Worm (Caenorhabditis elegans) whole organism, L4/young adult: ENCODE results near the gene AC3.12.

Experiments
- W03F9.2 ChIP-seq: fragments of 150-350 bp; optimal IDR thresholded peaks from 2 replicates; lab custom pipeline; 2014; ENCODE audit warnings: missing biosample characterization, missing genetic modification characterization
- dao-5 ChIP-seq: sonication (generic microtip); optimal IDR thresholded peaks from 2 replicates; lab custom pipeline; 2016; ENCODE audit warnings: missing genotype, missing genetic modification characterization, moderate library complexity, missing compliant biosample characterization
- him-1 ChIP-seq: sonication (generic microtip); optimal IDR thresholded peaks from 2 replicates; lab custom pipeline; 2016; ENCODE audit warnings: missing genotype, missing genetic modification reagents, missing genetic modification characterization, missing compliant biosample characterization

Gene AC3.12

ce11 chrV:10379293-10379692, at the start of gene AC3.12:
Gene AC3.12, minus strand, starts transcription at chrV:10379393.
- TF ChIP-seq him-1 (tag; lab: Kevin White, UChicago) (no peak), dao-5 (no peak), W03F9.2 (tag; lab: Kevin White, UChicago) (no peak)

- TF ChIP-seq him-1 (tag; lab: Kevin White, UChicago) (no peak), W03F9.2 (tag; lab: Kevin White, UChicago) (no peak), dao-5 (no peak)
Measured at ce11 chrV:10428608-10429007, 49.4 kb upstream of the AC3.12 start, which contains the start of gene tag-314. Gene tag-314, minus strand, starts transcription at chrV:10428708.

ce11 chrV:10426253-10426652, 47.1 kb upstream of the AC3.12 start, which contains the start of gene apc-10:
Gene apc-10, minus strand, starts transcription at chrV:10426353.
- TF ChIP-seq W03F9.2 (tag; lab: Kevin White, UChicago) (peak; percentile 23), dao-5 (no peak)

- TF ChIP-seq him-1 (tag; lab: Kevin White, UChicago) (no peak), W03F9.2 (tag; lab: Kevin White, UChicago) (no peak), dao-5 (no peak)
Measured at ce11 chrV:10425098-10425497, 45.9 kb upstream of the AC3.12 start, which contains the start of gene col-12. Gene col-12, minus strand, starts transcription at chrV:10425198.

ce11 chrV:10423511-10423910, 44.3 kb upstream of the AC3.12 start:
- TF ChIP-seq him-1 (tag; lab: Kevin White, UChicago) (no peak), dao-5 (no peak), W03F9.2 (tag; lab: Kevin White, UChicago) (no peak)

- no peak for TF ChIP-seq dao-5
- no peak for TF ChIP-seq W03F9.2 (tag; lab: Kevin White, UChicago)
- no peak for TF ChIP-seq him-1 (tag; lab: Kevin White, UChicago)
Measured at ce11 chrV:10421802-10422201, 42.6 kb upstream of the AC3.12 start, which contains the start of gene col-13. Gene col-13, minus strand, starts transcription at chrV:10421902.

DNA sequence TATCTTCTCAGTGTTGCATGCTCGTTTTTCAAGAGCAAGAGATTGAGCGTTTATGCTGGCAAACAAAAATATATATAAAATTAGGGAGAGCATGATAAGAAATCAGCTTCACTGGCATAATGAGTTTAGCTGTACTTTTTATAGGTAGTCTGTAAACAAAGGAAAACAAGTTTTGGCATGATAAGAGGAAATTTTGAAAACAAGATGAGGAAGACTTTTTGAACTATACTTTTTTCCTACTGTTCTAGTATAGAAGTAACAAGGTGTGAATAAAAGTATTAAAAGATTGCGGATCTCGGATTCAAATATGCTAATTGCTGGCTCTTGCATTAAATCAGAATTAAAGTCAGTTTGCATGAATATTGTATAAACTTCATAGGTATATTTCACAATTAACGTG, 39.8 kb upstream of the AC3.12 start, which contains the start of gene F15H10.5:
Gene F15H10.5 (minus strand): TSS at position 101 of the 400 bp plus-strand sequence.
- TF ChIP-seq W03F9.2 (tag; lab: Kevin White, UChicago) (no peak), dao-5 (no peak), him-1 (tag; lab: Kevin White, UChicago) (no peak)

ce11 chrV:10416925-10417324, 37.7 kb upstream of the AC3.12 start, which contains the start of gene F15H10.10:
Gene F15H10.10, minus strand, starts transcription at chrV:10417025.
- TF ChIP-seq W03F9.2 (tag; lab: Kevin White, UChicago) (no peak), him-1 (tag; lab: Kevin White, UChicago) (no peak), dao-5 (no peak)

DNA sequence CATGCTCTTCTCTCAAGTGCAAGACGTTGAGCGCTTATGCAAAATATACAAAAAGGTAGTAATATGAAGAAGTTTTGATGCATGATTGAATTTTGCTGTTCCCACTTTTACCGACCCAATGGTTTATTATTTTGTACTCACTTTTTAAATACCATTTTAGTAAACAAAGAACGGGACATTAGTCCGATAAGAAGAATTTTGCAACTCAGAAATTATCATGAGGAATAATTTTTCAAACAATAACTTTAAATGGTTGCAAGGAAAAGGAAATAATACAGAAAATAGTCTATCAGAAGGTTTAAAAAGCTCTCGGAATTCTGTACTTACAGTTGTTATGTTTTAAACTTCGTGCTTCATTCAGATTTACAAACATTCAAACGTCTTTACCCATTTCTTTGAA, 35.4 kb upstream of the AC3.12 start, which contains the start of gene F15H10.9:
Gene F15H10.9 (minus strand): TSS at position 101 of the 400 bp plus-strand sequence.
- TF ChIP-seq him-1 (tag; lab: Kevin White, UChicago) = no peak
- no peak for TF ChIP-seq W03F9.2 (tag; lab: Kevin White, UChicago)
- TF ChIP-seq dao-5 = no peak

DNA sequence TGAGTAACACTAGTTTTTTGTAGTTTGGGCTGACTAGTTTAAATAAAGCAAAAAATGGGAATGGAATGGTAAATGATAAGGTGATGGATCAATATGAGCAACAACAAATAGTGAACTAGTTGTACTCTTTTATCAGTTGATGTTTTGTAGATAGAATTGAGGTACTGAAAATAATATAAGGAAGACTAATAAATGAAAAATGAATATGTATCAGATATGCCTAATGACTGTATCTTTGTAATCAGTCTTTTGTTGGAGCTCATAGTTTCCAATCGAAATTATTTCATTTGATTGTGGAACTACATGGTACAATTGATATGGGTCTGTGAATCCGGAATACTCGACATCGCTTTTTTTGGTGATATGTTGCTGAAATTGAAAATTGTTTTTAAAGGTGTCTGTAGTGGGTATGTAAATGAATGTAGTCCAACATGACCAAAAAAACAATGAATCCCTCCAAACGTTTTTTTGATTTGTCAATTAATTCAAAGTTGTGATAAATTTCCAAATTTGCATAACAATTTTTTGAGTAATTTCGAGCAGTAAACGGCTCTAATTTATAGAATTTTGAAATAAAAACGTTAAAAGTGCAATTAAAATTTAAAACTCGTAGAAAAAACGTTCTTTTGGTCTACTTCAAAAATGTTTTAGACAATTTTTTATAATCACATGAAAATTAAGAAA, 31.0 kb upstream of the AC3.12 start, which contains the start of gene F15H10.12:
Gene F15H10.12 (minus strand): TSS at position 51 of the 684 bp plus-strand sequence.
- TF ChIP-seq dao-5 (no peak), W03F9.2 (tag; lab: Kevin White, UChicago) (no peak), him-1 (tag; lab: Kevin White, UChicago) (no peak)

DNA sequence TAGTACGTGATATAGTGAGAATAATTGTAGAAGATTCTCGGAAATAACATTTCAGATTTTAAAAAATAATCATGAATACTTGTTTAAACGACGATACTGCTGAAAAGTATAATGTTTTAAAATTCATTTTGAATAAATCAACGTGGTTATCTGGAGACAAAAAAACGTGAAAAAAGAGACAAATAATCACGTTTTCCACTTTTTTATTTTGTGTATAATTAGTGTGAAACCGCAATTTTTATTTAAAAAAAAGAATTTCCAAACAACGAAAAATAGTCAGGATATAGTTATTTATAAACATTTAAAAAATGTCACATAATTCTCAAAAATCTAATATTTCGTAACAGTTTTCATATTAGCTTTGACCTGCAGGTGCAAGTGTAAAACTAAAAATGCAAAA, 27.1 kb upstream of the AC3.12 start, which contains the start of gene F15H10.7:
Gene F15H10.7 (minus strand): TSS at position 101 of the 400 bp plus-strand sequence.
- TF ChIP-seq him-1 (tag; lab: Kevin White, UChicago) = no peak
- no peak for TF ChIP-seq dao-5
- TF ChIP-seq W03F9.2 (tag; lab: Kevin White, UChicago) = no peak

DNA sequence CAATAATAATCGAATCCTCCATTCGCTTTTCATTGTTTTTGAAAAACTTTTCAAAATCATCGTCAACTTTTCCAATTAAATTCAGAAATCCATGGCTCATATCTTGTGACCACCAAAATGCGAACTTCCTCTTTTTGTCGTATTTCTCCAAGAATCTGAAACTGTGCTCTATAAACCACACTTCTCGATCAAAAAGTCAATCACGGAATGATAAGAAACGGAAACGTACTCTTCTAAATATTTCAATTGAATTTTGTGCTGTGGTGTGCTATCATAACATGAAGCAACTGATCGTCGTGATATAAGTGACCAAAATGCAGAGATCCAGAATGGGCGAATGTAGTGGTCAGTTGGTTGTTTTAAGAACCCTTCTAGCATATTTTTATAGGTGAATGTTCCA, 25.5 kb upstream of the AC3.12 start:
- TF ChIP-seq him-1 (tag; lab: Kevin White, UChicago) (no peak), dao-5 (no peak), W03F9.2 (tag; lab: Kevin White, UChicago) (no peak)

DNA sequence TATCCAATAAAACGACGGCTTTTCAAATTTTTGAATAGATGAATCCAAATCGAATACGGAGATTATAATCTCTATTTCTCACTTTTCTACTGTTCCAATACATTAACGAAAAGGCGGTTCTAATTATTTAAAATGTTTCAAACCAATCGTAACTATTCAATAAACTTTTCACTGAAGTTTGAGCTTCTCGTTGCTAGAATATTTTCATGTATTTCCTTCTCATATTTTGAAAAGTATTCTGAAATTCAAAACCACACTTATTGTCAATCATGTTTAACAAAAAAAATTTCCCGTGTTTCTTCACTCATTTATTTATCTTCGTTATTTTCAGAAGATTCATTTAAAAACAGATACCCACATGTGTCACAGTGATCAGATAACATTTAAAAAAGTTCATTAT, 23.6 kb upstream of the AC3.12 start, which contains the start of gene F15H10.8:
Gene F15H10.8 (minus strand): TSS at position 101 of the 400 bp plus-strand sequence.
- TF ChIP-seq W03F9.2 (tag; lab: Kevin White, UChicago) (no peak), dao-5 (no peak), him-1 (tag; lab: Kevin White, UChicago) (no peak)

- TF ChIP-seq W03F9.2 (tag; lab: Kevin White, UChicago) = no peak
- no peak for TF ChIP-seq dao-5
- no peak for TF ChIP-seq him-1 (tag; lab: Kevin White, UChicago)
Measured at ce11 chrV:10399290-10399689, 20.1 kb upstream of the AC3.12 start.
